Worm (Caenorhabditis elegans) whole organism, young adult: ENCODE data around the gene B0507.3.
"Not testable (repeated sequence)": the region's sequence is repeated elsewhere in the genome, so short reads cannot be mapped to it uniquely, and the experiment has no call there.

Experiments
- D2030.7 ChIP-seq: fragments of 200-800 bp; sonication (Bioruptor generic); IDR thresholded peaks from 2 replicates; pipeline ENCODE4 v1.3.6; 2022; ENCODE audit warnings: missing genetic modification reagents, missing genetic modification characterization, missing compliant biosample characterization
- egl-44 ChIP-seq: fragments of 200-800 bp; sonication (Bioruptor generic); IDR thresholded peaks from 2 replicates; pipeline ENCODE4 v1.3.6; 2022; ENCODE audit warnings: missing genetic modification reagents, missing genetic modification characterization, missing compliant biosample characterization
- hlh-26 ChIP-seq: fragments of 200-800 bp; sonication (Bioruptor generic); conservative IDR thresholded peaks from 2 replicates; pipeline ENCODE4 v1.3.6; 2022; ENCODE audit warnings: missing genetic modification reagents, missing genetic modification characterization, missing compliant biosample characterization

- not testable (repeated sequence) for TF ChIP-seq D2030.7; hlh-26 (GFP tag; lab: Robert Waterston, UW); egl-44 (GFP tag; lab: Robert Waterston, UW)
These were observed 51.1 kb downstream of the B0507.3 start, which contains the start of gene rpm-1 for ce11 chrV:8819855-8820254.
